Worm (Caenorhabditis elegans) whole organism, late embryonic: ENCODE measurements around the gene gnrr-3.

ENCODE experiments used
- ama-1 ChIP-seq: fragments of 150-350 bp; optimal IDR thresholded peaks from 2 replicates; lab custom pipeline; 2014
- ceh-45 ChIP-seq: fragments of 200-800 bp; sonication (Bioruptor generic); IDR thresholded peaks from 2 replicates; pipeline ENCODE4 v1.3.6; 2022; ENCODE audit warnings: missing genetic modification reagents, missing genetic modification characterization, missing compliant biosample characterization
- che-1 ChIP-seq: sonication (generic microtip); optimal IDR thresholded peaks from 2 replicates; lab custom pipeline; 2016; ENCODE audit warnings: mild to moderate bottlenecking, missing genetic modification characterization, missing compliant biosample characterization
- lin-11 ChIP-seq: fragments of 200-800 bp; sonication (Bioruptor generic); optimal IDR thresholded peaks from 2 replicates; lab custom pipeline; 2018; ENCODE audit warnings: mild to moderate bottlenecking, missing genetic modification characterization, missing compliant biosample characterization
- nhr-11 ChIP-seq: fragments of 150-350 bp; optimal IDR thresholded peaks from 2 replicates; lab custom pipeline; 2014; ENCODE audit warnings: missing biosample characterization, missing genetic modification characterization
- nhr-232 ChIP-seq: sonication (generic microtip); optimal IDR thresholded peaks from 2 replicates; lab custom pipeline; 2016; ENCODE audit warnings: missing genetic modification characterization, missing compliant biosample characterization
- pha-2 ChIP-seq: sonication (generic microtip); optimal IDR thresholded peaks from 2 replicates; lab custom pipeline; 2017; ENCODE audit warnings: mild to moderate bottlenecking, missing genetic modification characterization, missing compliant biosample characterization
- ref-2 ChIP-seq: sonication (generic microtip); optimal IDR thresholded peaks from 2 replicates; lab custom pipeline; 2016; ENCODE audit warnings: missing genetic modification characterization, missing compliant biosample characterization
- ttx-3 ChIP-seq: sonication (generic microtip); optimal IDR thresholded peaks from 2 replicates; lab custom pipeline; 2016; ENCODE audit warnings: missing genetic modification reagents, missing genetic modification characterization, missing compliant biosample characterization
- unc-55 ChIP-seq: sonication (generic microtip); optimal IDR thresholded peaks from 2 replicates; lab custom pipeline; 2017; ENCODE audit warnings: missing biosample characterization, missing genetic modification reagents, missing genetic modification characterization
- zip-5 ChIP-seq: sonication (generic microtip); optimal IDR thresholded peaks from 2 replicates; lab custom pipeline; 2016; ENCODE audit warnings: missing genetic modification characterization, missing compliant biosample characterization

DNA sequence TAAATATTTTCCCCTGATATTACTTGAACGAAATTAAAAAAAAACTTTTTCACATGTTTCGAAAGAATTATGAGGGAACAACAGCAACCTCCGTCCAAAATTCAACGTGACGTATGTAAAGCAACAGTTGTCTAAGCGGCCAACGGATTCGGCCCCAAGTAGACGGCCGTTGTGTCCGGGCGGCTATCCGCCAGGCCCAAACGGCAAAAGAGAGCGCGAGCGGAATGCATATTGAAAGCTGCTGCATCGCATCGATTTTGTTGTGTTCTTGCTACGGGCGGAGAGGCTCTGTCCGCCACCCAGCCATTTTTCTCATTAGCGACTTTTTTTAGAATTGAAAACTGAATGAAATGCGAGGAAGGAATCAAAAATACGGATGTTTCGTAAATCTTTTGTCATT, 30.0 kb downstream of the gnrr-3 start:
- TF ChIP-seq ama-1, result no peak
- no peak for TF ChIP-seq zip-5 (tag; lab: Kevin White, UChicago)
- TF ChIP-seq ref-2 (tag; lab: Kevin White, UChicago), result no peak
- TF ChIP-seq nhr-232 (tag; lab: Kevin White, UChicago), result no peak
- no peak for TF ChIP-seq ceh-45 (GFP tag; lab: Robert Waterston, UW)
- no peak for TF ChIP-seq che-1 (tag; lab: Kevin White, UChicago)
- TF ChIP-seq unc-55, result no peak
- no peak for TF ChIP-seq pha-2 (tag; lab: Kevin White, UChicago)
- no peak for TF ChIP-seq lin-11 (tag; lab: Kevin White, UChicago)
- no peak for TF ChIP-seq ttx-3 (tag; lab: Kevin White, UChicago)
- no peak for TF ChIP-seq nhr-11 (tag; lab: Kevin White, UChicago)
